Worm (Caenorhabditis elegans): ENCODE results near the gene ador-1.

The ador-1 gene

DNA sequence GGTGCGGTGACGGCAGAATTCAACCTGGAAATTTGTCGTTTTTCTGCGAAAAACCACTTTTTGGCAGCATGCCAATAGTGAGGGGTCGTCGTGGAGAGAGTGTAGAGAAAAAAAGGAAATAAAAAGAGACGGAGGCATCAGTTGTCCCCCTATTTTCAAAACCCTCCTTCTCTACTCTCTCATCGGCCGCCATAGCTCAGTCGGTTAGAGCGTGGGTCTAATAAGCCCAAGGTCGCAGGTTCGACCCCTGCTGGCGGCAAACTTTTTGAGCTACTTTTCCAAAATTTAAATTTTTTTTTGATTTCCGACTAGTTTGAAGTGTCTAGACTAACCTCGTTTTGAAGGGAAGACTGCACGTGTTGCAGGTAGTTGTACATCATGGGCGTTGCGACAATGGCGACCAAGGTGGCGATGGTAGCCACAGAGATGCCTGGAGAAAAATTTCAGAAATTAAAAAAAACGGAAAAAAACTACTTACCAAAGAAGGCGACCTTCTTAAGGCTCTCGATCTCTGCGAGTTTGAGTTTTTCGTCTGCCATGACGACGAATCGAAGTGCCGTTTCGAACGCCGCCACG lies 8.0 kb downstream of the ador-1 start, which contains the start of gene col-85:
TSS of gene col-85 (minus strand) at position 540 of the 576 bp plus-strand sequence.
- TF ChIP-seq lsy-12 (tag; optimal IDR thresholded peaks at IDR 0.05) (peak; percentile 31), elt-1 (tag; optimal IDR thresholded peaks at IDR 0.05) (no peak), nhr-23 (tag; optimal IDR thresholded peaks at IDR 0.05) (peak; percentile 30), ceh-82 (tag; optimal IDR thresholded peaks at IDR 0.05) (peak; percentile 32), unc-62 (GFP tag; optimal IDR thresholded peaks at IDR 0.05) (no peak), nhr-237 (tag; optimal IDR thresholded peaks at IDR 0.05) (no peak), R02D3.7 (tag; optimal IDR thresholded peaks at IDR 0.05) (peak; percentile 8), lin-39 (tag; optimal IDR thresholded peaks at IDR 0.05) (peak; percentile 19), tbx-2 (tag; optimal IDR thresholded peaks at IDR 0.05) (peak; percentile 15), nfya-1 (tag; optimal IDR thresholded peaks at IDR 0.05; ENCODE audit: insufficient read depth) (peak; percentile 66), skn-1 (tag; optimal IDR thresholded peaks at IDR 0.05) (peak; percentile 63), lin-15B (tag; optimal IDR thresholded peaks at IDR 0.05) (peak; percentile 35), nhr-12 (tag; optimal IDR thresholded peaks at IDR 0.05) (no peak), pqm-1 (tag; optimal IDR thresholded peaks at IDR 0.05) (peak; percentile 13), nhr-25 (tag; optimal IDR thresholded peaks at IDR 0.05) (peak; percentile 31), snpc-4 (tag; optimal IDR thresholded peaks at IDR 0.05) (peak; percentile 93), aly-2 (tag; optimal IDR thresholded peaks at IDR 0.05) (no peak), nhr-43 (tag; optimal IDR thresholded peaks at IDR 0.05; ENCODE audit: poor library complexity, severe bottlenecking) (peak; percentile 80), fkh-2 (tag; optimal IDR thresholded peaks at IDR 0.05) (no peak), nhr-11 (tag; optimal IDR thresholded peaks at IDR 0.05) (no peak), mml-1 (tag; optimal IDR thresholded peaks at IDR 0.05) (no peak), egl-27 (tag; optimal IDR thresholded peaks at IDR 0.05) (peak; percentile 41), jun-1 (tag; optimal IDR thresholded peaks at IDR 0.05) (peak; percentile 61), elt-2 (tag; optimal IDR thresholded peaks at IDR 0.05) (peak; percentile 47), ceh-28 (tag; optimal IDR thresholded peaks at IDR 0.05) (no peak), hmg-11 (tag; optimal IDR thresholded peaks at IDR 0.05) (peak; percentile 89), nhr-76 (tag; optimal IDR thresholded peaks at IDR 0.05) (no peak), ztf-4 (tag; optimal IDR thresholded peaks at IDR 0.05) (no peak), pha-4 (tag; optimal IDR thresholded peaks at IDR 0.05) (no peak), unc-39 (tag; optimal IDR thresholded peaks at IDR 0.05) (no peak)

DNA sequence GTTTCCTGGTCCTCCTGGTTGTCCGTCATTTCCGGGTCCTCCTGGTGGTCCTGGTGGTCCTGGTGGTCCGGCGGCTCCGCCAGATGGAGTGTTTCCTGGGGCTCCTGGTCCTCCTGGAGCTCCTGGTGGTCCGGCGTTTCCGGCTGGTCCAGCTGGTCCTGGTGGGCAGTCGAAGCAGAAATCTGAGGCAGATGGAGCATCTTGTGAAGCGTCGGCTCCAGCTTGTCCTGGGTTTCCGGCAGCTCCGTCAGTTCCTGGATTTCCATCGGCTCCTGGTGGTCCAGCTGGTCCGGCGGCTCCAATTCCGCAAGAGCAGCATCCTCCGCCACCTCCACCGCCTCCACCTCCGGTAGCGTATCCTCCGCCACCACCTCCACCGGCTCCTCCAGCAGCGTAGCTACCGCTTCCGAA lies 8.6 kb downstream of the ador-1 start:
- TF ChIP-seq eor-1 (tag; optimal IDR thresholded peaks at IDR 0.05) (no peak), ztf-4 (tag; optimal IDR thresholded peaks at IDR 0.05) (no peak), egl-27 (tag; optimal IDR thresholded peaks at IDR 0.05) (no peak), hmg-11 (tag; optimal IDR thresholded peaks at IDR 0.05) (no peak), nhr-11 (tag; optimal IDR thresholded peaks at IDR 0.05) (no peak), ztf-11 (tag; optimal IDR thresholded peaks at IDR 0.05) (no peak), zag-1 (tag; optimal IDR thresholded peaks at IDR 0.05) (no peak), nhr-28 (tag; optimal IDR thresholded peaks at IDR 0.05) (no peak), ceh-16 (tag; optimal IDR thresholded peaks at IDR 0.05) (no peak), pha-4 (tag; optimal IDR thresholded peaks at IDR 0.05) (no peak), unc-39 (tag; optimal IDR thresholded peaks at IDR 0.05) (no peak), fos-1 (tag; optimal IDR thresholded peaks at IDR 0.05) (no peak), nhr-67 (tag; optimal IDR thresholded peaks at IDR 0.05) (no peak), pqm-1 (tag; optimal IDR thresholded peaks at IDR 0.05) (no peak), ceh-9 (tag; optimal IDR thresholded peaks at IDR 0.05) (no peak), fkh-10 (GFP tag; optimal IDR thresholded peaks at IDR 0.05) (no peak), lin-39 (tag; optimal IDR thresholded peaks at IDR 0.05) (no peak), ZK546.5 (tag; optimal IDR thresholded peaks at IDR 0.05) (no peak), sea-2 (GFP tag; optimal IDR thresholded peaks at IDR 0.05) (no peak), elt-2 (tag; optimal IDR thresholded peaks at IDR 0.05) (no peak)

- TF ChIP-seq pha-4 (tag; optimal IDR thresholded peaks at IDR 0.05) (no peak), R02D3.7 (tag; optimal IDR thresholded peaks at IDR 0.05) (no peak), nhr-28 (tag; optimal IDR thresholded peaks at IDR 0.05) (no peak), nhr-12 (tag; optimal IDR thresholded peaks at IDR 0.05) (no peak), hmg-11 (tag; optimal IDR thresholded peaks at IDR 0.05) (no peak)
Observed at ce11 chrII:12491936-12492335, 10.7 kb downstream of the ador-1 start, which contains the start of gene srz-6. Gene srz-6, plus strand, starts transcription at chrII:12492236.
